Fruit fly (Drosophila melanogaster): Measurements from ENCODE around the gene Orc5.

Orc5 gene

dm6 chr2L:13839744-13840151 lies 10.1 kb downstream of the Orc5 start (continued):
- TF ChIP-seq CG7839 (tag; optimal IDR thresholded peaks at IDR 0.05) (peak; percentile 93), BtbVII (GFP tag; optimal IDR thresholded peaks at IDR 0.05) (peak; percentile 63), Eip74EF (GFP tag; optimal IDR thresholded peaks at IDR 0.05) (peak in 1 of 2 experiments; percentile 93), CG2202 (tag; optimal IDR thresholded peaks at IDR 0.05) (peak; percentile 59), CG7271 (tag; optimal IDR thresholded peaks at IDR 0.05) (no peak), dpn (GFP tag; optimal IDR thresholded peaks at IDR 0.05) (peak; percentile 81 to 83), kay (GFP tag; optimal IDR thresholded peaks at IDR 0.05) (peak; percentile 34), gfzf (GFP tag; optimal IDR thresholded peaks at IDR 0.05) (no peak), Mad (GFP tag; optimal IDR thresholded peaks at IDR 0.05) (peak; percentile 66), Bgb (GFP tag; IDR thresholded peaks at IDR 0.05; ENCODE audit: partially characterized antibody) (no peak), run (tag; optimal IDR thresholded peaks at IDR 0.05) (peak; percentile 89), gro (GFP tag; optimal IDR thresholded peaks at IDR 0.05) (peak; percentile 15), dmrt11E (tag; optimal IDR thresholded peaks at IDR 0.05) (peak; percentile 75), CG34422 (GFP tag; IDR thresholded peaks at IDR 0.05) (peak; percentile 65; the same call in 2 of the 3 replicates), CG4854 (GFP tag; optimal IDR thresholded peaks at IDR 0.05) (peak; percentile 81), CG7372 (GFP tag; IDR thresholded peaks at IDR 0.05) (0 out of 2 replicates have a peak, but pooled peaks have one; percentile 22), Rfx (GFP tag; IDR thresholded peaks at IDR 0.05) (peak; percentile 61), zen (tag; optimal IDR thresholded peaks at IDR 0.05) (peak; percentile 60), CG34224 (GFP tag; IDR thresholded peaks at IDR 0.05; ENCODE audit: partially characterized antibody) (no peak), kni (GFP tag; optimal IDR thresholded peaks at IDR 0.05) (no peak), CG9876 (GFP tag; optimal IDR thresholded peaks at IDR 0.05) (no peak), CG14667 (GFP tag; IDR thresholded peaks at IDR 0.05) (peak; percentile 33), esg (GFP tag; conservative IDR thresholded peaks at IDR 0.05) (peak; percentile 86), jigr1 (GFP tag; IDR thresholded peaks at IDR 0.05) (peak; percentile 83; the same call in 2 of the 3 replicates), grau (tag; optimal IDR thresholded peaks at IDR 0.05) (peak; percentile 86), CG9727 (GFP tag; optimal IDR thresholded peaks at IDR 0.05) (peak; percentile 88), tna (GFP tag; IDR thresholded peaks at IDR 0.05; ENCODE audit: partially characterized antibody) (no peak), CG11723 (GFP tag; optimal IDR thresholded peaks at IDR 0.05) (peak; percentile 58), cwo (GFP tag; optimal IDR thresholded peaks at IDR 0.05) (peak; percentile 70), Sin3A (optimal IDR thresholded peaks at IDR 0.05) (no peak), da (GFP tag; optimal IDR thresholded peaks at IDR 0.05) (no peak), p53 (GFP tag; optimal IDR thresholded peaks at IDR 0.05) (no peak), gsb (GFP tag; IDR thresholded peaks at IDR 0.05) (0 out of 2 replicates have a peak, but pooled peaks have one; percentile 38), cad (GFP tag; optimal IDR thresholded peaks at IDR 0.05) (no peak), CG10274 (GFP tag; optimal IDR thresholded peaks at IDR 0.05) (peak; percentile 23), CG18476 (GFP tag; optimal IDR thresholded peaks at IDR 0.05) (peak; percentile 63), CG10979 (tag; optimal IDR thresholded peaks at IDR 0.05) (peak; percentile 85), Atf6 (GFP tag; IDR thresholded peaks at IDR 0.05) (peak; percentile 83), CG1792 (GFP tag; optimal IDR thresholded peaks at IDR 0.05) (peak; percentile 73), cas (GFP tag; IDR thresholded peaks at IDR 0.05) (no peak), gsb-n (tag; optimal IDR thresholded peaks at IDR 0.05) (peak; percentile 86), chinmo (GFP tag; IDR thresholded peaks at IDR 0.05; ENCODE audit: partially characterized antibody) (0 out of 4 replicates have a peak, but pooled peaks have one; percentile 14), CG33213 (GFP tag; optimal IDR thresholded peaks at IDR 0.05) (peak; percentile 67)

Data from whole organism, embryonic.